Worm (Caenorhabditis elegans) whole organism, L1 larva: ENCODE measurements around the gene unc-16.

Experiments
- F16B12.6 ChIP-seq: fragments of 150-350 bp; optimal IDR thresholded peaks from 2 replicates; lab custom pipeline; 2014; ENCODE audit warnings: missing biosample characterization, missing genetic modification characterization
- Y116A8C.19 ChIP-seq: sonication (generic microtip); optimal IDR thresholded peaks from 2 replicates; lab custom pipeline; 2016; ENCODE audit warnings: missing compliant biosample characterization, missing genetic modification characterization, borderline replicate concordance
- aha-1 ChIP-seq: fragments of 150-350 bp; optimal IDR thresholded peaks from 2 replicates; lab custom pipeline; 2014; ENCODE audit warnings: missing biosample characterization, missing genetic modification characterization
- aly-2 ChIP-seq: fragments of 150-350 bp; optimal IDR thresholded peaks from 2 replicates; lab custom pipeline; 2014; ENCODE audit warnings: missing biosample characterization, missing genetic modification characterization
- ceh-63 ChIP-seq: fragments of 200-800 bp; sonication (Bioruptor generic); optimal IDR thresholded peaks from 2 replicates; lab custom pipeline; 2018; ENCODE audit warnings: mild to moderate bottlenecking, missing genetic modification characterization, missing compliant biosample characterization
- ceh-82 ChIP-seq, 3 experiments: fragments of 150-350 bp in 1 of 3; sonication (generic microtip) in 2 of 3; optimal IDR thresholded peaks; 2 replicates each; lab custom pipeline; 2014 to 2017; ENCODE audit warnings: missing biosample characterization in 3 of 3, missing genetic modification characterization in 3 of 3
- ceh-88 ChIP-seq: fragments of 200-800 bp; sonication (Bioruptor generic); IDR thresholded peaks from 2 replicates; pipeline ENCODE4 v1.3.6; 2022; ENCODE audit warnings: missing genetic modification characterization, missing compliant biosample characterization
- ceh-90 ChIP-seq: sonication (generic microtip); optimal IDR thresholded peaks from 2 replicates; lab custom pipeline; 2016; ENCODE audit warnings: missing genetic modification characterization, missing compliant biosample characterization
- ces-1 ChIP-seq: fragments of 150-350 bp; optimal IDR thresholded peaks from 2 replicates; lab custom pipeline; 2014; ENCODE audit warnings: missing biosample characterization, missing genetic modification reagents, missing genetic modification characterization
- dpl-1 ChIP-seq, 3 experiments: fragments of 150-350 bp in 2 of 3; sonication (generic microtip) in 1 of 3; optimal IDR thresholded peaks; 2 replicates each; lab custom pipeline; 2014 to 2017; ENCODE audit warnings: missing biosample characterization in 3 of 3, missing genetic modification characterization in 3 of 3, missing genetic modification reagents in 3 of 3
- efl-1 ChIP-seq, 4 experiments: fragments of 150-350 bp; optimal IDR thresholded peaks in 3 of 4; peaks in 1 of 4; 1 replicate in 1 of 4; 2 replicates in 3 of 4; lab custom pipeline; 2014; ENCODE audit warnings: missing biosample characterization in 2 of 4, missing genetic modification characterization in 2 of 4, missing genetic modification reagents in 2 of 4
- egl-13 ChIP-seq: sonication (generic microtip); optimal IDR thresholded peaks from 2 replicates; lab custom pipeline; 2016; ENCODE audit warnings: missing genotype, missing genetic modification reagents, missing genetic modification characterization, missing compliant biosample characterization
- egl-27 ChIP-seq, 2 experiments: fragments of 150-350 bp in 1 of 2; sonication (generic microtip); optimal IDR thresholded peaks; 3 replicates each; lab custom pipeline; 2017 to 2018; ENCODE audit warnings: missing biosample characterization in 2 of 2, missing genetic modification characterization in 2 of 2, missing genetic modification reagents in 2 of 2
- elt-2 ChIP-seq: sonication (generic microtip); optimal IDR thresholded peaks from 2 replicates; lab custom pipeline; 2016; ENCODE audit warnings: missing genetic modification characterization, mild to moderate bottlenecking, inconsistent platforms, missing compliant biosample characterization, missing genetic modification reagents
- elt-3 ChIP-seq, 6 experiments: fragments of 150-350 bp in 1 of 6; sonication (generic microtip); optimal IDR thresholded peaks; 2 replicates each; lab custom pipeline; 2017 to 2018; ENCODE audit warnings: missing biosample characterization in 6 of 6, missing genetic modification characterization in 6 of 6, inconsistent platforms in 1 of 6
- ets-5 ChIP-seq: fragments of 200-800 bp; sonication (Bioruptor generic); IDR thresholded peaks from 2 replicates; pipeline ENCODE4 v1.3.6; 2022; ENCODE audit warnings: missing genetic modification characterization, missing compliant biosample characterization
- fkh-10 ChIP-seq: sonication (generic microtip); optimal IDR thresholded peaks from 2 replicates; lab custom pipeline; 2017; ENCODE audit warnings: missing biosample characterization, missing genetic modification reagents, missing genetic modification characterization
- fkh-4 ChIP-seq: sonication (generic microtip); optimal IDR thresholded peaks from 2 replicates; lab custom pipeline; 2016; ENCODE audit warnings: missing compliant biosample characterization, missing genetic modification characterization, borderline replicate concordance
- fos-1 ChIP-seq: fragments of 150-350 bp; optimal IDR thresholded peaks from 2 replicates; lab custom pipeline; 2014; ENCODE audit warnings: missing biosample characterization, missing genetic modification characterization
- grh-1 ChIP-seq: fragments of 200-800 bp; sonication (Bioruptor generic); IDR thresholded peaks from 2 replicates; pipeline ENCODE4 v1.3.6; 2022; ENCODE audit warnings: missing genetic modification reagents, missing genetic modification characterization, missing compliant biosample characterization
- hpl-2 ChIP-seq: fragments of 150-350 bp; optimal IDR thresholded peaks from 2 replicates; lab custom pipeline; 2014; ENCODE audit warnings: missing biosample characterization, missing genetic modification reagents, missing genetic modification characterization
- isw-1 ChIP-seq: fragments of 200-800 bp; sonication (Bioruptor generic); IDR thresholded peaks from 2 replicates; pipeline ENCODE4 v1.3.6; 2022; ENCODE audit warnings: missing genetic modification characterization, missing compliant biosample characterization
- lin-13 ChIP-seq: fragments of 150-350 bp; optimal IDR thresholded peaks from 2 replicates; lab custom pipeline; 2014; ENCODE audit warnings: missing biosample characterization, missing genetic modification reagents, missing genetic modification characterization
- lin-14 ChIP-seq: fragments of 200-800 bp; sonication (Bioruptor generic); optimal IDR thresholded peaks from 2 replicates; lab custom pipeline; 2018; ENCODE audit warnings: mild to moderate bottlenecking, missing genetic modification characterization, moderate library complexity, missing compliant biosample characterization
- lin-15B ChIP-seq: fragments of 150-350 bp; sonication (generic microtip); optimal IDR thresholded peaks from 3 replicates; lab custom pipeline; 2014; ENCODE audit warnings: missing biosample characterization, missing genetic modification characterization
- lin-35 ChIP-seq, 2 experiments: fragments of 150-350 bp; optimal IDR thresholded peaks; 2 replicates each; lab custom pipeline; 2014; ENCODE audit warnings: missing biosample characterization in 2 of 2, missing genetic modification characterization in 2 of 2, missing genetic modification reagents in 2 of 2
- lsy-2 ChIP-seq, 2 experiments: fragments of 150-350 bp; optimal IDR thresholded peaks; 2 replicates each; lab custom pipeline; 2014; ENCODE audit warnings: missing biosample characterization in 2 of 2, missing genetic modification characterization in 2 of 2
- mep-1 ChIP-seq: fragments of 150-350 bp; optimal IDR thresholded peaks from 2 replicates; lab custom pipeline; 2014; ENCODE audit warnings: missing biosample characterization, missing genetic modification characterization
- nhr-11 ChIP-seq: fragments of 150-350 bp; optimal IDR thresholded peaks from 2 replicates; lab custom pipeline; 2014; ENCODE audit warnings: missing biosample characterization, missing genetic modification characterization
- nhr-20 ChIP-seq: sonication (generic microtip); optimal IDR thresholded peaks from 2 replicates; lab custom pipeline; 2016; ENCODE audit warnings: mild to moderate bottlenecking, missing genetic modification characterization, missing compliant biosample characterization
- nhr-77 ChIP-seq: fragments of 150-350 bp; optimal IDR thresholded peaks from 2 replicates; lab custom pipeline; 2014; ENCODE audit warnings: missing biosample characterization, missing genetic modification characterization
- nhr-84 ChIP-seq: sonication (generic microtip); optimal IDR thresholded peaks from 2 replicates; lab custom pipeline; 2017; ENCODE audit warnings: missing biosample characterization, missing genetic modification characterization
- nhr-85 ChIP-seq: sonication (generic microtip); peaks from one replicate; lab custom pipeline; 2016; ENCODE audit warnings: missing genetic modification characterization, inconsistent platforms, missing compliant biosample characterization
- pag-3 ChIP-seq: sonication (generic microtip); optimal IDR thresholded peaks from 2 replicates; lab custom pipeline; 2017; ENCODE audit warnings: missing genetic modification characterization, mild to moderate bottlenecking, missing compliant biosample characterization, antibody characterized with exemption, borderline replicate concordance; ENCODE audit not compliant: insufficient read depth
- pax-3 ChIP-seq: fragments of 200-800 bp; sonication (Bioruptor generic); optimal IDR thresholded peaks from 2 replicates; lab custom pipeline; 2018; ENCODE audit warnings: mild to moderate bottlenecking, missing genetic modification characterization, moderate library complexity, missing compliant biosample characterization
- pqm-1 ChIP-seq: sonication (generic microtip); optimal IDR thresholded peaks from 3 replicates; lab custom pipeline; 2017; ENCODE audit warnings: missing biosample characterization, missing genetic modification characterization
- snpc-4 ChIP-seq: fragments of 150-350 bp; optimal IDR thresholded peaks from 2 replicates; lab custom pipeline; 2014; ENCODE audit warnings: missing biosample characterization, missing genetic modification characterization
- sup-37 ChIP-seq: fragments of 200-800 bp; sonication (Bioruptor generic); optimal IDR thresholded peaks from 2 replicates; lab custom pipeline; 2018; ENCODE audit warnings: mild to moderate bottlenecking, missing genetic modification characterization, missing compliant biosample characterization
- swsn-7 ChIP-seq: sonication (generic microtip); optimal IDR thresholded peaks from 2 replicates; lab custom pipeline; 2016; ENCODE audit warnings: missing genetic modification characterization, missing compliant biosample characterization
- tbx-2 ChIP-seq: sonication (generic microtip); optimal IDR thresholded peaks from 2 replicates; lab custom pipeline; 2016; ENCODE audit warnings: missing genetic modification characterization, missing compliant biosample characterization
- unc-30 ChIP-seq: sonication (generic microtip); optimal IDR thresholded peaks from 2 replicates; lab custom pipeline; 2017; ENCODE audit warnings: missing biosample characterization, missing genetic modification characterization
- unc-98 ChIP-seq: fragments of 200-800 bp; sonication (Bioruptor generic); IDR thresholded peaks from 2 replicates; pipeline ENCODE4 v1.3.6; 2022; ENCODE audit warnings: missing genetic modification characterization, missing compliant biosample characterization
- xbp-1 ChIP-seq: sonication (generic microtip); optimal IDR thresholded peaks from 2 replicates; lab custom pipeline; 2016; ENCODE audit warnings: missing genetic modification characterization, missing compliant biosample characterization
- zag-1 ChIP-seq: fragments of 150-350 bp; optimal IDR thresholded peaks from 2 replicates; lab custom pipeline; 2014; ENCODE audit warnings: missing biosample characterization, missing genetic modification characterization
- zip-4 ChIP-seq: fragments of 200-800 bp; sonication (Bioruptor generic); optimal IDR thresholded peaks from 2 replicates; lab custom pipeline; 2018; ENCODE audit warnings: mild to moderate bottlenecking, missing genetic modification characterization, moderate library complexity, missing compliant biosample characterization
- ztf-11 ChIP-seq, 2 experiments: sonication (generic microtip); optimal IDR thresholded peaks; 2 replicates each; lab custom pipeline; 2016 to 2017; ENCODE audit warnings: missing genetic modification characterization in 2 of 2, missing biosample characterization in 1 of 2, missing compliant biosample characterization in 1 of 2
- ztf-4 ChIP-seq: fragments of 150-350 bp; optimal IDR thresholded peaks from 2 replicates; lab custom pipeline; 2014; ENCODE audit warnings: missing biosample characterization, missing genetic modification characterization

Gene unc-16

DNA sequence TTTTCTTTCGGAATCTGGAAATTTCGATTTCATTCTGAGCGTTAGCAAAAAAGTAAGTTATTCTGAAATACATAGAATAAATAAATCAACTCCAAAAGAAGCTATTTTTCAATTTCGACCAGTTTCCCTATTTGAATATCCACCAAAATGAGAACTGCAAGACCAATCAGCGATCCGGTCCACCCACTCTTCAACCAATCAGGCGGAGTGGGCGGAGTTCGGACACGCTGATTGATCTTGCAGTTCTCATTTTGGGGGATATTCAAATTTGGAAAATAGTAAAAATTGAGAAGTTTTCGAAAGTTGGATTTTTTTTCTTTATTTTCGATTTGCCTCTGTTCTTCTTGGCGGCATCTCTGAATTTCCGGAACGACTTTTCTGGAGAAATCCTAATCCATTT lies 24.8 kb downstream of the unc-16 start:
- no peak for TF ChIP-seq ceh-90 (tag; lab: Kevin White, UChicago)
- no peak for TF ChIP-seq fkh-10 (GFP tag; lab: Kevin White, UChicago)
- peak in 1 of 2 experiments; percentile 81 for TF ChIP-seq efl-1 (optimal IDR thresholded peaks at IDR 0.05; lab: Kevin White, UChicago)
- TF ChIP-seq efl-1 (GFP tag; optimal IDR thresholded peaks at IDR 0.05 in 1 of 2; lab: Kevin White, UChicago), result peak; percentile 84 to 98
- no peak for TF ChIP-seq ets-5
- TF ChIP-seq grh-1 (GFP tag; lab: Robert Waterston, UW), result no peak
- no peak for TF ChIP-seq fos-1 (tag; lab: Kevin White, UChicago)
- no peak for TF ChIP-seq hpl-2
- no peak for TF ChIP-seq zag-1 (tag; lab: Kevin White, UChicago)
- no peak for TF ChIP-seq lin-14
- no peak for TF ChIP-seq elt-3 (tag; optimal IDR thresholded peaks at IDR 0.05; lab: Kevin White, UChicago)
- TF ChIP-seq mep-1, result no peak
- no peak for TF ChIP-seq ces-1 (GFP tag; lab: Kevin White, UChicago)
- no peak for TF ChIP-seq nhr-77 (tag; lab: Kevin White, UChicago)
- no peak for TF ChIP-seq pax-3 (tag; lab: Kevin White, UChicago)
- TF ChIP-seq swsn-7 (tag; lab: Kevin White, UChicago), result no peak
- TF ChIP-seq pqm-1, result no peak
- TF ChIP-seq nhr-11 (tag; lab: Kevin White, UChicago), result no peak
- no peak for TF ChIP-seq egl-13 (tag; lab: Kevin White, UChicago)
- TF ChIP-seq elt-2 (tag; lab: Kevin White, UChicago), result no peak
- TF ChIP-seq egl-27 (tag; optimal IDR thresholded peaks at IDR 0.05; lab: Kevin White, UChicago), result no peak
- no peak for TF ChIP-seq sup-37 (GFP tag; lab: Kevin White, UChicago)
- TF ChIP-seq snpc-4 (tag; lab: Kevin White, UChicago), result no peak
- TF ChIP-seq lsy-2 (tag; optimal IDR thresholded peaks at IDR 0.05; lab: Kevin White, UChicago), result peak in 1 of 2 experiments; percentile 59
- TF ChIP-seq lin-15B, result peak; percentile 9
- peak; percentile 78 for TF ChIP-seq xbp-1 (tag; lab: Kevin White, UChicago)
- no peak for TF ChIP-seq Y116A8C.19 (tag; lab: Kevin White, UChicago)
- no peak for TF ChIP-seq lin-13 (GFP tag; lab: Kevin White, UChicago)
- TF ChIP-seq isw-1 (GFP tag; lab: Robert Waterston, UW), result no peak
- no peak for TF ChIP-seq nhr-20 (tag; lab: Kevin White, UChicago)
- peak; percentile 66 to 77 (median 75) for TF ChIP-seq dpl-1 (GFP tag; optimal IDR thresholded peaks at IDR 0.05; lab: Kevin White, UChicago)
- TF ChIP-seq fkh-4 (tag; lab: Kevin White, UChicago), result no peak
- no peak for TF ChIP-seq unc-98 (GFP tag; lab: Robert Waterston, UW)
- TF ChIP-seq ztf-11 (tag; optimal IDR thresholded peaks at IDR 0.05; lab: Kevin White, UChicago), result no peak
- TF ChIP-seq aly-2, result no peak
- peak; percentile 59 to 81 for TF ChIP-seq lin-35 (GFP tag; optimal IDR thresholded peaks at IDR 0.05; lab: Kevin White, UChicago)
- no peak for TF ChIP-seq zip-4
- no peak for TF ChIP-seq unc-30
- TF ChIP-seq nhr-84, result no peak
- no peak for TF ChIP-seq ceh-88
- TF ChIP-seq aha-1 (tag; lab: Kevin White, UChicago), result no peak
- TF ChIP-seq ceh-82 (tag; optimal IDR thresholded peaks at IDR 0.05; lab: Kevin White, UChicago), result no peak
- no peak for TF ChIP-seq ceh-63 (GFP tag; lab: Kevin White, UChicago)
- no peak for TF ChIP-seq F16B12.6 (tag; lab: Kevin White, UChicago)
- TF ChIP-seq tbx-2 (tag; lab: Kevin White, UChicago), result peak; percentile 3
- no peak for TF ChIP-seq pag-3 (tag; lab: Kevin White, UChicago)
- no peak for TF ChIP-seq nhr-85 (tag; lab: Kevin White, UChicago)
- TF ChIP-seq ztf-4, result no peak
